Worm (Caenorhabditis elegans) whole organism, L4 larva: ENCODE measurements around the gene T11G6.4.

Experiments
- F10B5.3 ChIP-seq: sonication (generic microtip); optimal IDR thresholded peaks from 2 replicates; lab custom pipeline; 2016; ENCODE audit warnings: mild to moderate bottlenecking, missing genetic modification characterization, missing compliant biosample characterization
- R02D3.7 ChIP-seq: fragments of 150-350 bp; sonication (generic microtip); optimal IDR thresholded peaks from 3 replicates; lab custom pipeline; 2014; ENCODE audit warnings: missing biosample characterization, missing genetic modification characterization
- Y48G9A.11 ChIP-seq: fragments of 200-800 bp; sonication (Bioruptor generic); IDR thresholded peaks from 2 replicates; pipeline ENCODE4 v1.3.6; 2022; ENCODE audit warnings: missing genetic modification reagents, missing genetic modification characterization, missing compliant biosample characterization
- ZK337.2 ChIP-seq: fragments of 200-800 bp; sonication (Bioruptor generic); IDR thresholded peaks from 2 replicates; pipeline ENCODE4 v1.3.6; 2022; ENCODE audit warnings: missing genetic modification reagents, missing genetic modification characterization, missing compliant biosample characterization
- aha-1 ChIP-seq: fragments of 150-350 bp; peaks from one replicate; lab custom pipeline; 2014; ENCODE audit warnings: missing biosample characterization, missing genetic modification characterization
- arid-1 ChIP-seq: fragments of 200-800 bp; sonication (Bioruptor generic); conservative IDR thresholded peaks from 2 replicates; pipeline ENCODE4 v1.3.6; 2022; ENCODE audit warnings: missing genetic modification reagents, missing genetic modification characterization, missing compliant biosample characterization
- ceh-20 ChIP-seq: fragments of 200-800 bp; sonication (Bioruptor generic); IDR thresholded peaks from 2 replicates; pipeline ENCODE4 v1.3.6; 2022; ENCODE audit warnings: missing genetic modification reagents, missing genetic modification characterization, missing compliant biosample characterization
- ceh-32 ChIP-seq: sonication (generic microtip); optimal IDR thresholded peaks from 2 replicates; lab custom pipeline; 2016; ENCODE audit warnings: mild to moderate bottlenecking, missing genetic modification characterization, missing compliant biosample characterization; ENCODE audit not compliant: poor library complexity
- ceh-44 ChIP-seq: fragments of 200-800 bp; sonication (Bioruptor generic); IDR thresholded peaks from 2 replicates; pipeline ENCODE4 v1.3.6; 2022; ENCODE audit warnings: missing genetic modification reagents, missing genetic modification characterization, missing compliant biosample characterization
- ceh-82 ChIP-seq: sonication (generic microtip); optimal IDR thresholded peaks from 2 replicates; lab custom pipeline; 2017; ENCODE audit warnings: missing biosample characterization, missing genetic modification characterization
- cey-2 ChIP-seq: sonication (generic microtip); optimal IDR thresholded peaks from 3 replicates; lab custom pipeline; 2017; ENCODE audit warnings: missing genetic modification characterization, mild to moderate bottlenecking, missing compliant biosample characterization, antibody characterized with exemption, borderline replicate concordance; ENCODE audit not compliant: insufficient read depth
- ctbp-1 ChIP-seq: fragments of 200-800 bp; sonication (Bioruptor generic); IDR thresholded peaks from 2 replicates; pipeline ENCODE4 v1.3.6; 2022; ENCODE audit warnings: missing genetic modification reagents, missing genetic modification characterization, missing compliant biosample characterization
- daf-19 ChIP-seq: fragments of 200-800 bp; sonication (Bioruptor generic); conservative IDR thresholded peaks from 2 replicates; pipeline ENCODE4 v1.3.6; 2022; ENCODE audit warnings: missing genetic modification characterization, missing compliant biosample characterization
- daf-8 ChIP-seq: fragments of 200-800 bp; sonication (Bioruptor generic); IDR thresholded peaks from 2 replicates; pipeline ENCODE4 v1.3.6; 2022; ENCODE audit warnings: missing genetic modification characterization, missing compliant biosample characterization
- dmd-8 ChIP-seq: fragments of 200-800 bp; sonication (Bioruptor generic); IDR thresholded peaks from 2 replicates; pipeline ENCODE4 v1.3.6; 2022; ENCODE audit warnings: missing genetic modification characterization, missing compliant biosample characterization
- dmd-9 ChIP-seq: fragments of 200-800 bp; sonication (Bioruptor generic); IDR thresholded peaks from 2 replicates; pipeline ENCODE4 v1.3.6; 2022; ENCODE audit warnings: missing genetic modification reagents, missing genetic modification characterization, missing compliant biosample characterization
- dpl-1 ChIP-seq: fragments of 150-350 bp; optimal IDR thresholded peaks from 2 replicates; lab custom pipeline; 2014; ENCODE audit warnings: missing biosample characterization, missing genetic modification reagents, missing genetic modification characterization
- fos-1 ChIP-seq: fragments of 150-350 bp; optimal IDR thresholded peaks from 2 replicates; lab custom pipeline; 2014; ENCODE audit warnings: missing biosample characterization, missing genetic modification characterization
- hlh-11 ChIP-seq: fragments of 200-800 bp; sonication (Bioruptor generic); optimal IDR thresholded peaks from 2 replicates; lab custom pipeline; 2018; ENCODE audit warnings: mild to moderate bottlenecking, missing genetic modification characterization, missing compliant biosample characterization
- lim-7 ChIP-seq: fragments of 200-800 bp; sonication (Bioruptor generic); IDR thresholded peaks from 2 replicates; pipeline ENCODE4 v1.3.6; 2022; ENCODE audit warnings: missing genetic modification characterization, missing compliant biosample characterization
- lin-13 ChIP-seq: fragments of 150-350 bp; optimal IDR thresholded peaks from 2 replicates; lab custom pipeline; 2014; ENCODE audit warnings: missing biosample characterization, missing genetic modification reagents, missing genetic modification characterization
- lin-38 ChIP-seq: fragments of 200-800 bp; sonication (Bioruptor generic); IDR thresholded peaks from 2 replicates; pipeline ENCODE4 v1.3.6; 2022; ENCODE audit warnings: missing genetic modification reagents, missing genetic modification characterization, missing compliant biosample characterization
- lin-39 ChIP-seq: fragments of 150-350 bp; optimal IDR thresholded peaks from 2 replicates; lab custom pipeline; 2014; ENCODE audit warnings: missing biosample characterization, missing genetic modification reagents, missing genetic modification characterization
- lir-3 ChIP-seq: sonication (generic microtip); optimal IDR thresholded peaks from 2 replicates; lab custom pipeline; 2016; ENCODE audit warnings: mild to moderate bottlenecking, missing genetic modification characterization, missing compliant biosample characterization
- lsy-2 ChIP-seq, 2 experiments: fragments of 150-350 bp in 1 of 2; sonication (generic microtip) in 1 of 2; optimal IDR thresholded peaks; 2 replicates each; lab custom pipeline; 2014 to 2017; ENCODE audit warnings: missing biosample characterization in 2 of 2, missing genetic modification characterization in 2 of 2
- madf-9 ChIP-seq: fragments of 200-800 bp; sonication (Bioruptor generic); conservative IDR thresholded peaks from 2 replicates; pipeline ENCODE4 v1.3.6; 2022; ENCODE audit warnings: missing genetic modification reagents, missing genetic modification characterization, missing compliant biosample characterization
- mdl-1 ChIP-seq, 2 experiments: fragments of 150-350 bp in 1 of 2; sonication (generic microtip) in 1 of 2; optimal IDR thresholded peaks; 2 replicates each; lab custom pipeline; 2014 to 2017; ENCODE audit warnings: missing biosample characterization in 2 of 2, missing genetic modification characterization in 2 of 2
- mdt-29 ChIP-seq: fragments of 200-800 bp; sonication (Bioruptor generic); IDR thresholded peaks from 2 replicates; pipeline ENCODE4 v1.3.6; 2022; ENCODE audit warnings: missing genetic modification reagents, missing genetic modification characterization, missing compliant biosample characterization
- mep-1 ChIP-seq: fragments of 150-350 bp; sonication (generic microtip); optimal IDR thresholded peaks from 3 replicates; lab custom pipeline; 2014; ENCODE audit warnings: missing biosample characterization, missing genetic modification characterization
- mes-2 ChIP-seq: sonication (generic microtip); optimal IDR thresholded peaks from 2 replicates; lab custom pipeline; 2016; ENCODE audit warnings: missing genotype, mild to moderate bottlenecking, missing genetic modification characterization, missing compliant biosample characterization; ENCODE audit not compliant: poor library complexity, severe bottlenecking
- mxl-3 ChIP-seq: fragments of 200-800 bp; sonication (Bioruptor generic); optimal IDR thresholded peaks from 2 replicates; lab custom pipeline; 2018; ENCODE audit warnings: mild to moderate bottlenecking, missing genetic modification characterization, missing compliant biosample characterization
- nhr-111 ChIP-seq: fragments of 200-800 bp; sonication (Bioruptor generic); optimal IDR thresholded peaks from 2 replicates; lab custom pipeline; 2018; ENCODE audit warnings: mild to moderate bottlenecking, missing genetic modification characterization, missing compliant biosample characterization
- nhr-25 ChIP-seq: sonication (generic microtip); optimal IDR thresholded peaks from 2 replicates; lab custom pipeline; 2017; ENCODE audit warnings: missing genetic modification characterization, mild to moderate bottlenecking, missing compliant biosample characterization, antibody characterized with exemption, moderate library complexity, borderline replicate concordance; ENCODE audit not compliant: insufficient read depth
- nhr-28 ChIP-seq: fragments of 150-350 bp; optimal IDR thresholded peaks from 2 replicates; lab custom pipeline; 2014; ENCODE audit warnings: missing biosample characterization, missing genetic modification characterization
- nhr-41 ChIP-seq: fragments of 200-800 bp; sonication (Bioruptor generic); IDR thresholded peaks from 2 replicates; pipeline ENCODE4 v1.3.6; 2022; ENCODE audit warnings: missing genetic modification reagents, missing genetic modification characterization, missing compliant biosample characterization
- nhr-42 ChIP-seq: fragments of 200-800 bp; sonication (Bioruptor generic); IDR thresholded peaks from 2 replicates; pipeline ENCODE4 v1.3.6; 2022; ENCODE audit warnings: missing genetic modification characterization, missing compliant biosample characterization
- nhr-6 ChIP-seq: fragments of 150-350 bp; optimal IDR thresholded peaks from 2 replicates; lab custom pipeline; 2014; ENCODE audit warnings: missing biosample characterization, missing genetic modification characterization
- pha-4 ChIP-seq, 2 experiments: fragments of 150-350 bp in 1 of 2; fragments of 200-800 bp in 1 of 2; sonication (Bioruptor generic) in 1 of 2; IDR thresholded peaks in 1 of 2; optimal IDR thresholded peaks in 1 of 2; 2 replicates each; pipeline versions ENCODE4 v1.3.6 to Lab custom; 2014 to 2022; ENCODE audit warnings: missing genetic modification characterization in 2 of 2, missing genetic modification reagents in 2 of 2, missing biosample characterization in 1 of 2, missing compliant biosample characterization in 1 of 2
- rbr-2 ChIP-seq: sonication (generic microtip); optimal IDR thresholded peaks from 2 replicates; lab custom pipeline; 2016; ENCODE audit warnings: missing genotype, missing genetic modification characterization, missing compliant biosample characterization
- sdz-12 ChIP-seq: fragments of 200-800 bp; sonication (Bioruptor generic); optimal IDR thresholded peaks from 2 replicates; lab custom pipeline; 2018; ENCODE audit warnings: mild to moderate bottlenecking, missing genetic modification characterization, missing compliant biosample characterization
- set-16 ChIP-seq: fragments of 200-800 bp; sonication (Bioruptor generic); IDR thresholded peaks from 2 replicates; pipeline ENCODE4 v1.3.6; 2022; ENCODE audit warnings: missing genetic modification reagents, missing genetic modification characterization, missing compliant biosample characterization
- snpc-1.2 ChIP-seq: fragments of 200-800 bp; sonication (Bioruptor generic); IDR thresholded peaks from 2 replicates; pipeline ENCODE4 v1.3.6; 2022; ENCODE audit warnings: missing genetic modification reagents, missing genetic modification characterization, missing compliant biosample characterization
- snpc-4 ChIP-seq: fragments of 150-350 bp; optimal IDR thresholded peaks from 2 replicates; lab custom pipeline; 2014; ENCODE audit warnings: missing biosample characterization, missing genetic modification characterization
- tag-97 ChIP-seq: fragments of 200-800 bp; sonication (Bioruptor generic); IDR thresholded peaks from 2 replicates; pipeline ENCODE4 v1.3.6; 2022; ENCODE audit warnings: missing genetic modification characterization, missing compliant biosample characterization
- vab-7 ChIP-seq: fragments of 200-800 bp; sonication (Bioruptor generic); IDR thresholded peaks from 2 replicates; pipeline ENCODE4 v1.3.6; 2022; ENCODE audit warnings: missing genetic modification reagents, missing genetic modification characterization, missing compliant biosample characterization
- ztf-11 ChIP-seq: fragments of 150-350 bp; optimal IDR thresholded peaks from 2 replicates; lab custom pipeline; 2014; ENCODE audit warnings: missing biosample characterization, missing genetic modification characterization

The T11G6.4 gene

ce11 chrIV:10815950-10816349 lies 35.8 kb downstream of the T11G6.4 start:
- TF ChIP-seq mep-1 (tag; lab: Kevin White, UChicago) (peak; percentile 12), snpc-4 (tag; lab: Kevin White, UChicago) (no peak), nhr-25 (peak; percentile 55), nhr-28 (tag; lab: Kevin White, UChicago) (peak; percentile 50)

ce11 chrIV:10812099-10812498 lies 39.6 kb downstream of the T11G6.4 start, which contains the start of gene miz-1:
miz-1 (plus strand) TSS chrIV:10812399.
- TF ChIP-seq cey-2 (no peak), ceh-20 (GFP tag; lab: Robert Waterston, UW) (peak; percentile 61; the same call in 1 of the 2 replicates)

ce11 chrIV:10811388-10811787 lies 40.3 kb downstream of the T11G6.4 start:
- TF ChIP-seq set-16 (GFP tag; lab: Robert Waterston, UW) (peak; percentile 21; the same call in 1 of the 2 replicates), ZK337.2 (GFP tag; lab: Robert Waterston, UW) (no peak), hlh-11 (peak; percentile 7), R02D3.7 (tag; lab: Kevin White, UChicago) (no peak), aha-1 (peak; percentile 76), nhr-41 (GFP tag; lab: Robert Waterston, UW) (no peak), sdz-12 (GFP tag; lab: Kevin White, UChicago) (no peak), lin-38 (GFP tag; lab: Robert Waterston, UW) (0 out of 2 replicates have a peak, but pooled peaks have one; percentile 12), lin-13 (no peak), ceh-32 (no peak), vab-7 (GFP tag; lab: Robert Waterston, UW) (no peak), ceh-82 (tag; lab: Kevin White, UChicago) (no peak), ceh-44 (no peak), snpc-1.2 (GFP tag; lab: Robert Waterston, UW) (no peak), mxl-3 (no peak), arid-1 (GFP tag; lab: Robert Waterston, UW) (no peak), nhr-25 (no peak), mep-1 (tag; lab: Kevin White, UChicago) (no peak), mdl-1 (tag; optimal IDR thresholded peaks at IDR 0.05; lab: Kevin White, UChicago) (no peak), nhr-42 (GFP tag; lab: Robert Waterston, UW) (no peak), madf-9 (GFP tag; lab: Robert Waterston, UW) (peak; percentile 64)

ce11 chrIV:10810820-10811219 lies 40.9 kb downstream of the T11G6.4 start:
- peak in 1 of 2 experiments; percentile 26 for TF ChIP-seq lsy-2 (tag; optimal IDR thresholded peaks at IDR 0.05; lab: Kevin White, UChicago)
- TF ChIP-seq lin-38 (GFP tag; lab: Robert Waterston, UW) = no peak
- no peak for TF ChIP-seq lir-3 (tag; lab: Kevin White, UChicago)
- no peak for TF ChIP-seq mdt-29 (GFP tag; lab: Robert Waterston, UW)
- 0 out of 2 replicates have a peak, but pooled peaks have one; percentile 21 for TF ChIP-seq arid-1 (GFP tag; lab: Robert Waterston, UW)
- TF ChIP-seq lin-39 = no peak
- TF ChIP-seq nhr-6 = no peak
- TF ChIP-seq Y48G9A.11 (GFP tag; lab: Robert Waterston, UW) = no peak
- TF ChIP-seq tag-97 (GFP tag; lab: Robert Waterston, UW) = no peak
- no peak for TF ChIP-seq rbr-2 (tag; lab: Kevin White, UChicago)
- no peak for TF ChIP-seq F10B5.3 (tag; lab: Kevin White, UChicago)
- no peak for TF ChIP-seq dpl-1 (GFP tag; lab: Kevin White, UChicago)
- no peak for TF ChIP-seq lin-13
- TF ChIP-seq dmd-8 (GFP tag; lab: Robert Waterston, UW) = no peak
- no peak for TF ChIP-seq ctbp-1 (GFP tag; lab: Robert Waterston, UW)
- no peak for TF ChIP-seq ztf-11 (tag; lab: Kevin White, UChicago)
- TF ChIP-seq dmd-9 = no peak
- no peak for TF ChIP-seq lim-7 (GFP tag; lab: Robert Waterston, UW)
- no peak for TF ChIP-seq nhr-111 (GFP tag; lab: Kevin White, UChicago)
- no peak for TF ChIP-seq pha-4 (GFP tag; IDR thresholded peaks at IDR 0.05; lab: Robert Waterston, UW)
- no peak for TF ChIP-seq pha-4 (tag; optimal IDR thresholded peaks at IDR 0.05; lab: Kevin White, UChicago)
- no peak for TF ChIP-seq mes-2 (tag; lab: Kevin White, UChicago)
- TF ChIP-seq daf-19 (GFP tag; lab: Robert Waterston, UW) = no peak
- peak; percentile 44; the same call in 1 of the 2 replicates for TF ChIP-seq nhr-41 (GFP tag; lab: Robert Waterston, UW)
- no peak for TF ChIP-seq fos-1 (tag; lab: Kevin White, UChicago)
- no peak for TF ChIP-seq daf-8
